Fruit fly (Drosophila melanogaster): ENCODE results near the gene CG42831.

The CG42831 gene

dm6 chr3L:10822364-10823231, 8.0 kb downstream of the CG42831 start (continued):
- TF ChIP-seq CG12219 (GFP tag; optimal IDR thresholded peaks at IDR 0.05) (peak; percentile 62), gt (GFP tag; IDR thresholded peaks at IDR 0.05) (no peak), CG15696 (tag; optimal IDR thresholded peaks at IDR 0.05) (peak; percentile 5), CG12104 (GFP tag; optimal IDR thresholded peaks at IDR 0.05) (no peak), Neu2 (GFP tag; optimal IDR thresholded peaks at IDR 0.05; ENCODE audit: borderline replicate concordance) (no peak), Xbp1 (GFP tag; optimal IDR thresholded peaks at IDR 0.05) (peak; percentile 70), Aef1 (GFP tag; IDR thresholded peaks at IDR 0.05) (peak; percentile 53; the same call in 2 of the 3 replicates), crc (GFP tag; optimal IDR thresholded peaks at IDR 0.05) (peak; percentile 16), Stat92E (GFP tag; optimal IDR thresholded peaks at IDR 0.05) (no peak), Dbx (GFP tag; IDR thresholded peaks at IDR 0.05) (peak; percentile 75), CG14014 (GFP tag; IDR thresholded peaks at IDR 0.05) (peak; percentile 75), Dll (GFP tag; IDR thresholded peaks at IDR 0.05; ENCODE audit: partially characterized antibody) (no peak), fd3F (GFP tag; optimal IDR thresholded peaks at IDR 0.05) (peak; percentile 63), Poxn (GFP tag; IDR thresholded peaks at IDR 0.05) (0 out of 2 replicates have a peak, but pooled peaks have one; percentile 46), ro (GFP tag; IDR thresholded peaks at IDR 0.05) (no peak), CG32532 (GFP tag; IDR thresholded peaks at IDR 0.05) (peak; percentile 74), aop (GFP tag; IDR thresholded peaks at IDR 0.05) (no peak), Ptx1 (GFP tag; IDR thresholded peaks at IDR 0.05) (peak; percentile 78), Asciz (GFP tag; optimal IDR thresholded peaks at IDR 0.05) (peak; percentile 42), Oaz (GFP tag; IDR thresholded peaks at IDR 0.05) (peak; percentile 68), CG13296 (GFP tag; optimal IDR thresholded peaks at IDR 0.05) (peak; percentile 78), pnt (GFP tag; optimal IDR thresholded peaks at IDR 0.05) (peak; percentile 44), CG31441 (GFP tag; IDR thresholded peaks at IDR 0.05) (peak; percentile 79), CG8765 (GFP tag; IDR thresholded peaks at IDR 0.05) (no peak), phol (tag; optimal IDR thresholded peaks at IDR 0.05) (peak; percentile 78), CG13287 (GFP tag; IDR thresholded peaks at IDR 0.05; ENCODE audit: partially characterized antibody) (no peak), CG12299 (tag; optimal IDR thresholded peaks at IDR 0.05) (peak; percentile 71), fru (optimal IDR thresholded peaks at IDR 0.05) (no peak), bowl (GFP tag; IDR thresholded peaks at IDR 0.05) (no peak), CG14441 (GFP tag; IDR thresholded peaks at IDR 0.05) (peak; percentile 77), CG10267 (tag; optimal IDR thresholded peaks at IDR 0.05) (peak; percentile 51), disco-r (GFP tag; optimal IDR thresholded peaks at IDR 0.05) (peak; percentile 0), CG34376 (GFP tag; optimal IDR thresholded peaks at IDR 0.05) (peak; percentile 70), Eip74EF (GFP tag; optimal IDR thresholded peaks at IDR 0.05) (peak in 1 of 2 experiments; percentile 68), Max (GFP tag; optimal IDR thresholded peaks at IDR 0.05) (peak; percentile 39), cas (GFP tag; IDR thresholded peaks at IDR 0.05) (0 out of 2 replicates have a peak, but pooled peaks have one; percentile 50), CG3838 (GFP tag; optimal IDR thresholded peaks at IDR 0.05) (no peak), da (GFP tag; optimal IDR thresholded peaks at IDR 0.05) (no peak), gsb-n (tag; optimal IDR thresholded peaks at IDR 0.05) (peak; percentile 48), ttk (GFP tag; IDR thresholded peaks at IDR 0.05) (peak; percentile 81), D19B (GFP tag; optimal IDR thresholded peaks at IDR 0.05) (peak; percentile 57), wor (GFP tag; IDR thresholded peaks at IDR 0.05) (peak; percentile 63; the same call in 1 of the 2 replicates), jumu (GFP tag; optimal IDR thresholded peaks at IDR 0.05) (peak; percentile 51), Drgx (GFP tag; IDR thresholded peaks at IDR 0.05) (no peak), CG7556 (GFP tag; optimal IDR thresholded peaks at IDR 0.05) (peak; percentile 91), CG10959 (GFP tag; IDR thresholded peaks at IDR 0.05) (no peak), BEAF-32 (GFP tag; optimal IDR thresholded peaks at IDR 0.05) (no peak), onecut (GFP tag; IDR thresholded peaks at IDR 0.05) (peak; percentile 68), CG7963 (GFP tag; IDR thresholded peaks at IDR 0.05; ENCODE audit: partially characterized antibody) (no peak)

All from whole organism, embryonic.